Fruit fly (Drosophila melanogaster) whole organism, wandering third instar larva: ENCODE data around the gene CG4313.

Source experiments
- Abd-B ChIP-seq: fragments of >200 bp; optimal IDR thresholded peaks from 2 replicates; lab custom pipeline; 2017; ENCODE audit warnings: missing biosample characterization, missing genetic modification characterization
- CG32264 ChIP-seq: fragments of 200-800 bp; sonication (Bioruptor generic); optimal IDR thresholded peaks from 2 replicates; lab custom pipeline; 2016; ENCODE audit warnings: missing biosample characterization, missing genetic modification characterization
- CG9705 ChIP-seq: fragments of 200-800 bp; sonication (Bioruptor generic); optimal IDR thresholded peaks from 2 replicates; lab custom pipeline; 2018; ENCODE audit warnings: missing biosample characterization, mild to moderate bottlenecking, missing genetic modification characterization
- CrebA ChIP-seq: fragments of 200-800 bp; sonication (Bioruptor generic); optimal IDR thresholded peaks from 2 replicates; lab custom pipeline; 2016; ENCODE audit warnings: missing biosample characterization, mild to moderate bottlenecking, missing genetic modification characterization, borderline replicate concordance
- Dfd ChIP-seq: fragments of >200 bp; optimal IDR thresholded peaks from 2 replicates; lab custom pipeline; 2017; ENCODE audit warnings: missing biosample characterization, missing genetic modification characterization
- Dif ChIP-seq: fragments of 200-275, 200-300 bp; sonication (Bioruptor generic); optimal IDR thresholded peaks from 2 replicates; lab custom pipeline; 2018; ENCODE audit warnings: missing biosample characterization, missing genetic modification characterization; ENCODE audit not compliant: partially characterized antibody
- GATAd ChIP-seq: sonication (Bioruptor generic); optimal IDR thresholded peaks from 2 replicates; lab custom pipeline; 2016; ENCODE audit warnings: missing biosample characterization, missing genetic modification characterization
- HLH106 ChIP-seq: fragments of 200-800 bp; optimal IDR thresholded peaks from 3 replicates; lab custom pipeline; 2019; ENCODE audit warnings: missing biosample characterization, mild to moderate bottlenecking, missing genetic modification characterization, moderate library complexity
- Hnf4 ChIP-seq: fragments of 200-800 bp; sonication (Bioruptor generic); optimal IDR thresholded peaks from 2 replicates; lab custom pipeline; 2016; ENCODE audit warnings: missing biosample characterization, mild to moderate bottlenecking, missing genetic modification characterization
- Hr78 ChIP-seq: fragments of >200 bp; optimal IDR thresholded peaks from 2 replicates; lab custom pipeline; 2017; ENCODE audit warnings: missing biosample characterization, missing genetic modification characterization
- Hr83 ChIP-seq: fragments of 200-300 bp; sonication (Bioruptor generic); optimal IDR thresholded peaks from 2 replicates; lab custom pipeline; 2016; ENCODE audit warnings: missing biosample characterization, mild to moderate bottlenecking, missing genetic modification characterization, moderate library complexity; ENCODE audit not compliant: poor library complexity, severe bottlenecking
- Jra ChIP-seq: sonication (Bioruptor generic); optimal IDR thresholded peaks from 2 replicates; lab custom pipeline; 2016; ENCODE audit warnings: missing biosample characterization, missing genetic modification characterization
- Mio ChIP-seq: sonication (Bioruptor generic); optimal IDR thresholded peaks from 2 replicates; lab custom pipeline; 2016; ENCODE audit warnings: missing biosample characterization, missing genetic modification characterization
- Myc ChIP-seq: fragments of >200 bp; optimal IDR thresholded peaks from 2 replicates; lab custom pipeline; 2017
- N ChIP-seq: fragments of >200 bp; optimal IDR thresholded peaks from 2 replicates; lab custom pipeline; 2018; ENCODE audit warnings: missing biosample characterization, missing external identifiers, missing genetic modification characterization
- OdsH ChIP-seq: fragments of 200-800 bp; sonication (Bioruptor generic); optimal IDR thresholded peaks from 2 replicates; lab custom pipeline; 2016; ENCODE audit warnings: missing biosample characterization, mild to moderate bottlenecking, missing genetic modification characterization
- Rel ChIP-seq, 2 experiments: fragments of 200-800 bp; sonication (Bioruptor generic) in 1 of 2; optimal IDR thresholded peaks; 2 replicates in 1 of 2; 3 replicates in 1 of 2; lab custom pipeline; 2016 to 2019; ENCODE audit warnings: mild to moderate bottlenecking in 2 of 2, missing biosample characterization in 2 of 2, missing genetic modification characterization in 2 of 2, moderate library complexity in 1 of 2
- Sp1 ChIP-seq: fragments of 200-800 bp; sonication (Bioruptor generic); optimal IDR thresholded peaks from 3 replicates; lab custom pipeline; 2019; ENCODE audit warnings: missing biosample characterization, mild to moderate bottlenecking, missing genetic modification characterization, moderate library complexity
- Vsx2 ChIP-seq: fragments of 200-300, 225-300 bp; sonication (Bioruptor generic); optimal IDR thresholded peaks from 2 replicates; lab custom pipeline; 2018; ENCODE audit warnings: missing biosample characterization, missing genetic modification characterization; ENCODE audit not compliant: partially characterized antibody
- br ChIP-seq: fragments of 200-800 bp; sonication (Bioruptor generic); optimal IDR thresholded peaks from 2 replicates; lab custom pipeline; 2016; ENCODE audit warnings: missing biosample characterization, missing genetic modification characterization
- brk ChIP-seq: fragments of 200-800 bp; sonication (Bioruptor generic); optimal IDR thresholded peaks from 2 replicates; lab custom pipeline; 2016; ENCODE audit warnings: missing biosample characterization, mild to moderate bottlenecking, missing genetic modification characterization
- dl ChIP-seq, 2 experiments: fragments of 175-275, 200-275 bp in 1 of 2; fragments of 200-275 bp in 1 of 2; sonication (Bioruptor generic); optimal IDR thresholded peaks; lab custom pipeline; 2018; ENCODE audit warnings: mild to moderate bottlenecking in 2 of 2, missing biosample characterization in 2 of 2, missing genetic modification characterization in 2 of 2, moderate library complexity in 2 of 2; ENCODE audit not compliant: partially characterized antibody in 2 of 2, insufficient read depth in 1 of 2
- dmrt93B ChIP-seq: fragments of 200-800 bp; sonication (Bioruptor generic); optimal IDR thresholded peaks from 2 replicates; lab custom pipeline; 2018; ENCODE audit warnings: missing biosample characterization, mild to moderate bottlenecking, missing genetic modification characterization
- dsf ChIP-seq: sonication (Bioruptor generic); optimal IDR thresholded peaks from 2 replicates; lab custom pipeline; 2016; ENCODE audit warnings: missing biosample characterization, missing genetic modification characterization, borderline replicate concordance
- ey ChIP-seq: fragments of 200-800 bp; sonication (Bioruptor generic); optimal IDR thresholded peaks from 2 replicates; lab custom pipeline; 2016; ENCODE audit warnings: missing biosample characterization, missing genetic modification characterization
- foxo ChIP-seq, 2 experiments: fragments of 200-800 bp; sonication (Bioruptor generic); optimal IDR thresholded peaks; 2 replicates in 1 of 2; 3 replicates in 1 of 2; lab custom pipeline; 2016 to 2017; ENCODE audit warnings: missing biosample characterization in 2 of 2, missing genetic modification characterization in 2 of 2
- fru ChIP-seq: fragments of 200-800 bp; sonication (Bioruptor generic); optimal IDR thresholded peaks from 3 replicates; lab custom pipeline; 2016; ENCODE audit warnings: missing biosample characterization, mild to moderate bottlenecking, missing genetic modification characterization
- h ChIP-seq: fragments of 200-800 bp; sonication (Bioruptor generic); optimal IDR thresholded peaks from 3 replicates; lab custom pipeline; 2016; ENCODE audit warnings: missing biosample characterization, mild to moderate bottlenecking, missing genetic modification characterization
- jim ChIP-seq: fragments of 175-275, 200-325 bp; sonication (Bioruptor generic); optimal IDR thresholded peaks from 2 replicates; lab custom pipeline; 2016; ENCODE audit warnings: missing biosample characterization, mild to moderate bottlenecking, missing genetic modification characterization
- lola ChIP-seq: fragments of >200 bp; optimal IDR thresholded peaks from 2 replicates; lab custom pipeline; 2017; ENCODE audit warnings: missing biosample characterization, missing genetic modification characterization
- pan ChIP-seq: fragments of >200 bp; optimal IDR thresholded peaks from 2 replicates; lab custom pipeline; 2017
- psq ChIP-seq: fragments of 200-800 bp; sonication (Bioruptor generic); optimal IDR thresholded peaks from 3 replicates; lab custom pipeline; 2017; ENCODE audit warnings: missing biosample characterization, mild to moderate bottlenecking, missing genetic modification characterization, moderate library complexity
- rgr ChIP-seq: fragments of 200-800 bp; sonication (Bioruptor generic); optimal IDR thresholded peaks from 3 replicates; lab custom pipeline; 2016; ENCODE audit warnings: missing biosample characterization, mild to moderate bottlenecking, missing genetic modification characterization
- sage ChIP-seq: fragments of 200-800 bp; sonication (Bioruptor generic); optimal IDR thresholded peaks from 2 replicates; lab custom pipeline; 2016; ENCODE audit warnings: missing biosample characterization, mild to moderate bottlenecking, missing genetic modification characterization
- sv ChIP-seq: fragments of 200-800 bp; sonication (Bioruptor generic); optimal IDR thresholded peaks from 3 replicates; lab custom pipeline; 2016; ENCODE audit warnings: missing biosample characterization, missing genetic modification characterization
- tai ChIP-seq: sonication (Bioruptor generic); optimal IDR thresholded peaks from 2 replicates; lab custom pipeline; 2016; ENCODE audit warnings: missing biosample characterization, missing genetic modification characterization
- usp ChIP-seq: fragments of >200 bp; optimal IDR thresholded peaks from 2 replicates; lab custom pipeline; 2017; ENCODE audit warnings: missing biosample characterization, missing genetic modification characterization
- woc ChIP-seq: sonication (Bioruptor generic); optimal IDR thresholded peaks from 2 replicates; lab custom pipeline; 2016; ENCODE audit warnings: missing biosample characterization, mild to moderate bottlenecking, missing genetic modification characterization

CG4313 gene

dm6 chrX:2048778-2049686 is 7.4 kb downstream of the CG4313 start:
- TF ChIP-seq br (GFP tag; lab: Kevin White, UChicago): peak; percentile 75
- no peak for TF ChIP-seq Sp1 (GFP tag; lab: Kevin White, UChicago)
- peak; percentile 67 for TF ChIP-seq h (GFP tag; lab: Kevin White, UChicago)
- peak; percentile 11 for TF ChIP-seq HLH106 (tag; lab: Kevin White, UChicago)

- TF ChIP-seq rgr (GFP tag; lab: Kevin White, UChicago) (peak; percentile 97), Hr83 (GFP tag; lab: Kevin White, UChicago) (peak; percentile 98), jim (GFP tag; lab: Kevin White, UChicago) (peak; percentile 37), Dfd (GFP tag; lab: Kevin White, UChicago) (no peak), Mio (peak; percentile 89), woc (GFP tag; lab: Kevin White, UChicago) (peak; percentile 90), ey (peak; percentile 97), fru (GFP tag; lab: Kevin White, UChicago) (peak; percentile 97), Dif (peak; percentile 76), pan (lab: Kevin White, UChicago) (no peak), h (GFP tag; lab: Kevin White, UChicago) (peak; percentile 98), usp (GFP tag; lab: Kevin White, UChicago) (no peak), Hr78 (GFP tag; lab: Kevin White, UChicago) (no peak), dmrt93B (GFP tag; lab: Kevin White, UChicago) (peak; percentile 88), br (GFP tag; lab: Kevin White, UChicago) (peak; percentile 98), Abd-B (GFP tag; lab: Kevin White, UChicago) (no peak), HLH106 (tag; lab: Kevin White, UChicago) (peak; percentile 95), OdsH (GFP tag; lab: Kevin White, UChicago) (peak; percentile 96), CG9705 (GFP tag; lab: Kevin White, UChicago) (peak; percentile 93), tai (GFP tag; lab: Kevin White, UChicago) (no peak), dsf (peak; percentile 79), Sp1 (GFP tag; lab: Kevin White, UChicago) (peak; percentile 94), Myc (lab: Kevin White, UChicago) (no peak), CG32264 (GFP tag; lab: Kevin White, UChicago) (peak; percentile 86), N (GFP tag; lab: Kevin White, UChicago) (no peak), Hnf4 (GFP tag; lab: Kevin White, UChicago) (peak; percentile 95), Vsx2 (GFP tag; lab: Kevin White, UChicago) (no peak), lola (GFP tag; lab: Kevin White, UChicago) (no peak), dl (GFP tag; optimal IDR thresholded peaks at IDR 0.05; lab: Kevin White, UChicago; ENCODE audit: insufficient read depth in 1 of 2, partially characterized antibody in 2 of 2) (peak; percentile 69 to 81), sv (GFP tag; lab: Kevin White, UChicago) (peak; percentile 93), foxo (GFP tag; optimal IDR thresholded peaks at IDR 0.05; lab: Kevin White, UChicago) (peak; percentile 77 to 99), CrebA (GFP tag; lab: Kevin White, UChicago) (no peak), Rel (GFP tag; optimal IDR thresholded peaks at IDR 0.05; lab: Kevin White, UChicago) (peak; percentile 75), Rel (tag; optimal IDR thresholded peaks at IDR 0.05; lab: Kevin White, UChicago) (peak; percentile 84), sage (GFP tag; lab: Kevin White, UChicago) (peak; percentile 84), GATAd (GFP tag; lab: Kevin White, UChicago) (peak; percentile 56), brk (no peak), psq (peak; percentile 87), Jra (GFP tag; lab: Kevin White, UChicago) (peak; percentile 90)
These were observed 8.6 kb downstream of the CG4313 start, which contains the start of gene moody for dm6 chrX:2050070-2050899. TSS of gene moody (minus strand) at chrX:2050120.
